Worm (Caenorhabditis elegans): ENCODE measurements around the gene swt-4.

DNA sequence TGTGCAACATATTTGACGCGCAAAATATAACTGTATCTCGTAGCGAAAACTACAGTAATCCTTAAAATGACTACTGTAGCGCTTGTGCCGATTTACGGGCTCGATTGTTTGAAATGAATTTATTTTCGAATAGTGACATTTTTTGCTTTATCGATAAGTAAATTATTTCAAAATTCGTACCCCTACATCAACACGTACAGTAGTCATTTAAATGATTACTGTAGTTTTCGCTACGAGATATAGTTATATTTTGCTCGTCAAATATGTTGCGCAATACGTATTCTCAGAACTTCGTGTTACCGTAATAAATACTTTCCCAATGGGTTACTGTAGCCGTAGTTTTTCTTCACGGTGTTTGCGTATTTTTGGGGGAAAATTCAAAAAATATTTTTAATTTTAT is 23.9 kb upstream of the swt-4 start:
- TF ChIP-seq fos-1 (tag; optimal IDR thresholded peaks at IDR 0.05) (no peak), nhr-11 (tag; optimal IDR thresholded peaks at IDR 0.05) (no peak), ama-1 (optimal IDR thresholded peaks at IDR 0.05) (no peak), nhr-10 (tag; optimal IDR thresholded peaks at IDR 0.05) (no peak), ztf-1 (GFP tag; conservative IDR thresholded peaks at IDR 0.05) (no peak), ZK546.5 (tag; optimal IDR thresholded peaks at IDR 0.05) (no peak)
